Worm (Caenorhabditis elegans) whole organism, L4/young adult: ENCODE measurements around the gene gpa-7.

ENCODE experiments used
- W03F9.2 ChIP-seq: fragments of 150-350 bp; optimal IDR thresholded peaks from 2 replicates; lab custom pipeline; 2014; ENCODE audit warnings: missing biosample characterization, missing genetic modification characterization
- dao-5 ChIP-seq: sonication (generic microtip); optimal IDR thresholded peaks from 2 replicates; lab custom pipeline; 2016; ENCODE audit warnings: missing genotype, missing genetic modification characterization, moderate library complexity, missing compliant biosample characterization
- him-1 ChIP-seq: sonication (generic microtip); optimal IDR thresholded peaks from 2 replicates; lab custom pipeline; 2016; ENCODE audit warnings: missing genotype, missing genetic modification reagents, missing genetic modification characterization, missing compliant biosample characterization

ce11 chrIV:10453001-10453400 lies 49.2 kb downstream of the gpa-7 start, which contains the start of gene F01D4.8:
- TF ChIP-seq him-1 (tag; lab: Kevin White, UChicago) = no peak
- no peak for TF ChIP-seq W03F9.2
- TF ChIP-seq dao-5 = no peak
